Fruit fly (Drosophila melanogaster): ENCODE results near the gene CG32376.

The CG32376 gene

DNA sequence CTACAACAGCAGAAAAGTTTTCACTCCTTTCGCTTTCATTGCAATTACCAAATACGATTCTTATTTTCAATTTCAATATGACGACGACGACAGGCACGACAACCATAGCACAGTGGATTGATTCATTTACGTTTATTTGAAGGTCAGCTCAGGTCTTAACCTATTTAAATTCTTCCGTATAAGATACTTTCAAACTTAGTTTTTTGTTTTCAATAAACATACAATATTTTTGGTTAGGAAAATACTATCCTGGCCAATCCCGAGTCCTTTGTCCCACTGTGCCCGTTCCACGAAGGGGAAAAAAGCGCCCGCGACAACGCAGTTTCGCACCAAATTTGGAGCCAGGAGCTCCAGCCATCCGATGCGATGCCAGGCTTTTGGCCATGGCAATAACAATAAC lies 8.0 kb upstream of the CG32376 start (continued):
- no peak for TF ChIP-seq fkh (GFP tag; optimal IDR thresholded peaks at IDR 0.05)
- no peak for TF ChIP-seq CG3032 (tag; optimal IDR thresholded peaks at IDR 0.05)
- TF ChIP-seq Ets96B (tag; optimal IDR thresholded peaks at IDR 0.05): no peak
- no peak for TF ChIP-seq Hr38 (GFP tag; optimal IDR thresholded peaks at IDR 0.05)
- TF ChIP-seq net (GFP tag; optimal IDR thresholded peaks at IDR 0.05): peak; percentile 36
- peak; percentile 32 for TF ChIP-seq Lpt (GFP tag; optimal IDR thresholded peaks at IDR 0.05)
- peak; percentile 6 for TF ChIP-seq Hr39 (GFP tag; optimal IDR thresholded peaks at IDR 0.05)
- no peak for TF ChIP-seq CG6808 (GFP tag; optimal IDR thresholded peaks at IDR 0.05)
- peak; percentile 16 for TF ChIP-seq CG8632 (GFP tag; optimal IDR thresholded peaks at IDR 0.05)
- peak; percentile 12 for TF ChIP-seq CG11762 (GFP tag; optimal IDR thresholded peaks at IDR 0.05; ENCODE audit: insufficient read depth)
- peak; percentile 31 for TF ChIP-seq acj6 (GFP tag; optimal IDR thresholded peaks at IDR 0.05)
- no peak for TF ChIP-seq CG11902 (GFP tag; optimal IDR thresholded peaks at IDR 0.05)
- TF ChIP-seq CG6276 (GFP tag; optimal IDR thresholded peaks at IDR 0.05): peak; percentile 41
- peak; percentile 23 for TF ChIP-seq OdsH (GFP tag; optimal IDR thresholded peaks at IDR 0.05)
- peak; percentile 74 for TF ChIP-seq eg (GFP tag; IDR thresholded peaks at IDR 0.05)

- TF ChIP-seq Sox15 (GFP tag; optimal IDR thresholded peaks at IDR 0.05): no peak
- TF ChIP-seq CG6854 (GFP tag; optimal IDR thresholded peaks at IDR 0.05): no peak
- peak; percentile 30 for TF ChIP-seq Sox102F (GFP tag; optimal IDR thresholded peaks at IDR 0.05)
- TF ChIP-seq Blimp-1 (GFP tag; optimal IDR thresholded peaks at IDR 0.05): peak; percentile 93
Observed at dm6 chr3L:7545562-7545961, 3.3 kb upstream of the CG32376 start.

DNA sequence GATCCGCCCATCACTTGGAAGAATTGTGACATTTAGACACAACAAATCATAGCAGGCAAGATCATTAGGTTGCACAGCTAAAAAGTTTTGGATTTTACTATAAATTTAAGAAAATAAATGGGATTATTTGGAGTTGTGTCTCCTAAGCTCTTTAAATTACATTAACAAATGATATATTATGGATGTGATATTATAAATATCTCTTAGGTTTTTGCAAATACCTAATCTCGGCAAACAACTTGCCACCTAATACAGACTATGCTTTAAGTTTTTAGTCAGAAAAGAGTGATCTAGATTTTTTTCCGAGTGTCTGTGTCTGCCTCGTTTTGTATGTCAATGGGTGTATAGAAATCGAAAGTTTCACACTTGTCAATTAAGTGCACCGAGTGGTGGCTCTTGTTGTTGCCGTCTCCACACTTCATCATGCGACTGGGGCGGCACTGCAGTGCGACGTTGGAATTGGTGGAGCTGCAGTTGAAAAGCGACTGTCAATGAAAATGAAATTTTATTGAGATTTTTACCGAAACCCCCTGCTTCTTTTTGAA lies 2.5 kb upstream of the CG32376 start:
- TF ChIP-seq vri (GFP tag; optimal IDR thresholded peaks at IDR 0.05) (no peak), CG32006 (GFP tag; optimal IDR thresholded peaks at IDR 0.05) (peak; percentile 61), CG15336 (GFP tag; IDR thresholded peaks at IDR 0.05) (0 out of 2 replicates have a peak, but pooled peaks have one; percentile 25), Hr4 (GFP tag; optimal IDR thresholded peaks at IDR 0.05) (peak; percentile 59), CG6163 (GFP tag; IDR thresholded peaks at IDR 0.05) (no peak), CG7368 (GFP tag; optimal IDR thresholded peaks at IDR 0.05) (no peak), Ets21C (GFP tag; optimal IDR thresholded peaks at IDR 0.05) (no peak), spab (GFP tag; optimal IDR thresholded peaks at IDR 0.05) (no peak), CG6792 (GFP tag; optimal IDR thresholded peaks at IDR 0.05) (no peak), CG6276 (GFP tag; optimal IDR thresholded peaks at IDR 0.05) (peak; percentile 14)

dm6 chr3L:7541068-7541467 lies 1.2 kb downstream of the CG32376 start, which contains the start of gene CG32374:
CG32374 (minus strand) TSS chr3L:7541168.
- no peak for TF ChIP-seq CG6163 (GFP tag; IDR thresholded peaks at IDR 0.05)
- TF ChIP-seq CG10631 (GFP tag; optimal IDR thresholded peaks at IDR 0.05): no peak
- no peak for TF ChIP-seq OdsH (GFP tag; optimal IDR thresholded peaks at IDR 0.05)
- TF ChIP-seq Eip93F (GFP tag; optimal IDR thresholded peaks at IDR 0.05): no peak
- no peak for TF ChIP-seq CG7368 (GFP tag; optimal IDR thresholded peaks at IDR 0.05)
- no peak for TF ChIP-seq acj6 (GFP tag; optimal IDR thresholded peaks at IDR 0.05)
- TF ChIP-seq Met (GFP tag; optimal IDR thresholded peaks at IDR 0.05): no peak
- no peak for TF ChIP-seq net (GFP tag; optimal IDR thresholded peaks at IDR 0.05)
- no peak for TF ChIP-seq CG9139 (GFP tag; optimal IDR thresholded peaks at IDR 0.05)
- no peak for TF ChIP-seq CG4318 (GFP tag; optimal IDR thresholded peaks at IDR 0.05)
- TF ChIP-seq Eip75B (GFP tag; optimal IDR thresholded peaks at IDR 0.05): no peak
- no peak for TF ChIP-seq CG3032 (tag; optimal IDR thresholded peaks at IDR 0.05)
- no peak for TF ChIP-seq fkh (GFP tag; optimal IDR thresholded peaks at IDR 0.05)
- TF ChIP-seq Sox102F (GFP tag; optimal IDR thresholded peaks at IDR 0.05): no peak

DNA sequence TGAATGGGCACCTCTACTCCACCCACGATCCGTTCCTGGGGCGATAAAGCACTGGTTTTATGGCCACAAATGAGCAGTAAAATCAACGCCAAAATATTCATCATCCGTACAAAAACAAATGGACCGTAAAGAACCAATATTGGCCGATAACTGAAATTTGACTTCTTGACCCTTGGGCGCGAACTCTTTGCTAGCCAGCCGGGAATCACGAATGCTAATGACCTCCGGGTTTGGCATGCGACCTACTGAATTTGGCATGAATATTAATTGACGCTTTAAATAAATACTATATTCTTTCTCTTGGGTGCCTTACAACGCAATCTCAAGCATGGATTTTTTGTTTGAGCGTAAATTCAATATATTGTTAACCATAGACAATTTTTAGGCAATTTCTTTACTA lies 2.5 kb downstream of the CG32376 start, which contains the start of gene CG16998:
TSS of gene CG16998 (minus strand) at position 101 of the 400 bp plus-strand sequence.
- no peak for TF ChIP-seq Sox15 (GFP tag; optimal IDR thresholded peaks at IDR 0.05)
- no peak for TF ChIP-seq net (GFP tag; optimal IDR thresholded peaks at IDR 0.05)
- TF ChIP-seq CG32006 (GFP tag; optimal IDR thresholded peaks at IDR 0.05): no peak
- no peak for TF ChIP-seq CG34406 (GFP tag; optimal IDR thresholded peaks at IDR 0.05)
- no peak for TF ChIP-seq topi (GFP tag; optimal IDR thresholded peaks at IDR 0.05)
- no peak for TF ChIP-seq dsx (GFP tag; optimal IDR thresholded peaks at IDR 0.05; ENCODE audit: poor library complexity, severe bottlenecking)
- no peak for TF ChIP-seq Gug (GFP tag; IDR thresholded peaks at IDR 0.05)
- TF ChIP-seq Eip78C (GFP tag): no peak

All from whole organism, prepupa.